Worm (Caenorhabditis elegans): ENCODE measurements around the gene C54D1.7.

C54D1.7 gene

ce11 chrX:7158736-7159135 is 2.9 kb upstream of the C54D1.7 start, which contains the start of gene pgp-10:
Gene pgp-10 (plus strand): TSS chrX:7159036.
- TF ChIP-seq ama-1 (optimal IDR thresholded peaks at IDR 0.05) = no peak
- no peak for TF ChIP-seq hmg-4 (GFP tag; optimal IDR thresholded peaks at IDR 0.05)
- no peak for TF ChIP-seq ets-7 (tag; optimal IDR thresholded peaks at IDR 0.05)
- TF ChIP-seq ceh-13 (GFP tag; optimal IDR thresholded peaks at IDR 0.05) = no peak
- no peak for TF ChIP-seq sea-1 (GFP tag; conservative IDR thresholded peaks at IDR 0.05)
- no peak for TF ChIP-seq F13C5.2 (tag; optimal IDR thresholded peaks at IDR 0.05)
- TF ChIP-seq tbx-11 (GFP tag; IDR thresholded peaks at IDR 0.05) = no peak
- no peak for TF ChIP-seq pes-1 (GFP tag; IDR thresholded peaks at IDR 0.05)
- no peak for TF ChIP-seq ceh-36 (tag; optimal IDR thresholded peaks at IDR 0.05)
- no peak for TF ChIP-seq flt-1 (GFP tag; IDR thresholded peaks at IDR 0.05)
- TF ChIP-seq B0310.2 (tag; optimal IDR thresholded peaks at IDR 0.05) = no peak
- TF ChIP-seq hnd-1 (tag; optimal IDR thresholded peaks at IDR 0.05) = no peak

- TF ChIP-seq tbx-37 (GFP tag; conservative IDR thresholded peaks at IDR 0.05) (no peak), ceh-13 (GFP tag; optimal IDR thresholded peaks at IDR 0.05) (no peak), tbx-11 (GFP tag; IDR thresholded peaks at IDR 0.05) (no peak), B0310.2 (tag; optimal IDR thresholded peaks at IDR 0.05) (no peak), pes-1 (GFP tag; IDR thresholded peaks at IDR 0.05) (no peak), aly-1 (tag; optimal IDR thresholded peaks at IDR 0.05) (no peak), tra-4 (tag; optimal IDR thresholded peaks at IDR 0.05) (no peak), hnd-1 (tag; optimal IDR thresholded peaks at IDR 0.05) (no peak), ceh-36 (tag; optimal IDR thresholded peaks at IDR 0.05) (no peak), F13C5.2 (tag; optimal IDR thresholded peaks at IDR 0.05) (no peak), ama-1 (optimal IDR thresholded peaks at IDR 0.05) (no peak), sea-1 (GFP tag; conservative IDR thresholded peaks at IDR 0.05) (no peak), scrt-1 (GFP tag; IDR thresholded peaks at IDR 0.05) (no peak), ets-7 (tag; optimal IDR thresholded peaks at IDR 0.05) (no peak), flt-1 (GFP tag; IDR thresholded peaks at IDR 0.05) (no peak), hmg-4 (GFP tag; optimal IDR thresholded peaks at IDR 0.05) (no peak), hmbx-1 (tag; optimal IDR thresholded peaks at IDR 0.05) (no peak)
Measured at ce11 chrX:7157483-7157882, 1.6 kb upstream of the C54D1.7 start.

ce11 chrX:7153460-7153859 is 2.4 kb downstream of the C54D1.7 start:
- no peak for TF ChIP-seq scrt-1 (GFP tag; IDR thresholded peaks at IDR 0.05)
- no peak for TF ChIP-seq tra-4 (tag; optimal IDR thresholded peaks at IDR 0.05)
- TF ChIP-seq ceh-36 (tag; optimal IDR thresholded peaks at IDR 0.05) = no peak
- no peak for TF ChIP-seq flt-1 (GFP tag; IDR thresholded peaks at IDR 0.05)
- TF ChIP-seq pes-1 (GFP tag; IDR thresholded peaks at IDR 0.05) = no peak
- TF ChIP-seq aly-1 (tag; optimal IDR thresholded peaks at IDR 0.05) = no peak
- TF ChIP-seq B0310.2 (tag; optimal IDR thresholded peaks at IDR 0.05) = no peak
- no peak for TF ChIP-seq hmbx-1 (tag; optimal IDR thresholded peaks at IDR 0.05)
- no peak for TF ChIP-seq ets-7 (tag; optimal IDR thresholded peaks at IDR 0.05)
- TF ChIP-seq tbx-11 (GFP tag; IDR thresholded peaks at IDR 0.05) = no peak
- no peak for TF ChIP-seq hmg-4 (GFP tag; optimal IDR thresholded peaks at IDR 0.05)
- TF ChIP-seq ceh-13 (GFP tag; optimal IDR thresholded peaks at IDR 0.05) = no peak
- TF ChIP-seq F13C5.2 (tag; optimal IDR thresholded peaks at IDR 0.05) = no peak
- TF ChIP-seq sea-1 (GFP tag; conservative IDR thresholded peaks at IDR 0.05) = no peak
- no peak for TF ChIP-seq hnd-1 (tag; optimal IDR thresholded peaks at IDR 0.05)
- TF ChIP-seq ama-1 (optimal IDR thresholded peaks at IDR 0.05) = no peak
- no peak for TF ChIP-seq tbx-37 (GFP tag; conservative IDR thresholded peaks at IDR 0.05)

- TF ChIP-seq tbx-11 (GFP tag; IDR thresholded peaks at IDR 0.05) = no peak
- no peak for TF ChIP-seq ets-7 (tag; optimal IDR thresholded peaks at IDR 0.05)
- no peak for TF ChIP-seq pes-1 (GFP tag; IDR thresholded peaks at IDR 0.05)
- no peak for TF ChIP-seq ama-1 (optimal IDR thresholded peaks at IDR 0.05)
- no peak for TF ChIP-seq tbx-37 (GFP tag; conservative IDR thresholded peaks at IDR 0.05)
- TF ChIP-seq scrt-1 (GFP tag; IDR thresholded peaks at IDR 0.05) = no peak
- TF ChIP-seq B0310.2 (tag; optimal IDR thresholded peaks at IDR 0.05) = no peak
Measured at ce11 chrX:7151976-7152528, 3.8 kb downstream of the C54D1.7 start.

ce11 chrX:7151189-7151857 is 4.5 kb downstream of the C54D1.7 start, which contains the start of gene lam-2:
Gene lam-2 (minus strand): TSS chrX:7151239.
- TF ChIP-seq hnd-1 (tag; optimal IDR thresholded peaks at IDR 0.05) = no peak
- TF ChIP-seq aly-1 (tag; optimal IDR thresholded peaks at IDR 0.05) = no peak
- peak; percentile 39 for TF ChIP-seq hmg-4 (GFP tag; optimal IDR thresholded peaks at IDR 0.05)
- TF ChIP-seq ets-7 (tag; optimal IDR thresholded peaks at IDR 0.05) = no peak

- TF ChIP-seq ceh-36 (tag; optimal IDR thresholded peaks at IDR 0.05) (no peak), F13C5.2 (tag; optimal IDR thresholded peaks at IDR 0.05) (no peak), hmg-4 (GFP tag; optimal IDR thresholded peaks at IDR 0.05) (no peak), tbx-11 (GFP tag; IDR thresholded peaks at IDR 0.05) (no peak), aly-1 (tag; optimal IDR thresholded peaks at IDR 0.05) (no peak)
Measured at ce11 chrX:7149670-7150069, 6.2 kb downstream of the C54D1.7 start.

ce11 chrX:7143515-7143914 is 12.3 kb downstream of the C54D1.7 start, which contains the start of gene alh-10:
Gene alh-10 (minus strand): TSS chrX:7143641.
- TF ChIP-seq hmbx-1 (tag; optimal IDR thresholded peaks at IDR 0.05) (no peak), ceh-36 (tag; optimal IDR thresholded peaks at IDR 0.05) (no peak), tbx-11 (GFP tag; IDR thresholded peaks at IDR 0.05) (no peak), ama-1 (optimal IDR thresholded peaks at IDR 0.05) (peak; percentile 17), tbx-37 (GFP tag; conservative IDR thresholded peaks at IDR 0.05) (no peak)
